Worm (Caenorhabditis elegans) whole organism, L4 larva: ENCODE results near the gene C05G5.5.

Experiments
- ceh-82 ChIP-seq: sonication (generic microtip); optimal IDR thresholded peaks from 2 replicates; lab custom pipeline; 2017; ENCODE audit warnings: missing biosample characterization, missing genetic modification characterization
- cey-2 ChIP-seq: sonication (generic microtip); optimal IDR thresholded peaks from 3 replicates; lab custom pipeline; 2017; ENCODE audit warnings: missing genetic modification characterization, mild to moderate bottlenecking, missing compliant biosample characterization, antibody characterized with exemption, borderline replicate concordance; ENCODE audit not compliant: insufficient read depth
- lin-13 ChIP-seq: fragments of 150-350 bp; optimal IDR thresholded peaks from 2 replicates; lab custom pipeline; 2014; ENCODE audit warnings: missing biosample characterization, missing genetic modification reagents, missing genetic modification characterization
- zip-11 ChIP-seq: fragments of 200-800 bp; sonication (Bioruptor generic); IDR thresholded peaks from 2 replicates; pipeline ENCODE4 v1.3.6; 2022; ENCODE audit warnings: missing genetic modification characterization, missing compliant biosample characterization

DNA sequence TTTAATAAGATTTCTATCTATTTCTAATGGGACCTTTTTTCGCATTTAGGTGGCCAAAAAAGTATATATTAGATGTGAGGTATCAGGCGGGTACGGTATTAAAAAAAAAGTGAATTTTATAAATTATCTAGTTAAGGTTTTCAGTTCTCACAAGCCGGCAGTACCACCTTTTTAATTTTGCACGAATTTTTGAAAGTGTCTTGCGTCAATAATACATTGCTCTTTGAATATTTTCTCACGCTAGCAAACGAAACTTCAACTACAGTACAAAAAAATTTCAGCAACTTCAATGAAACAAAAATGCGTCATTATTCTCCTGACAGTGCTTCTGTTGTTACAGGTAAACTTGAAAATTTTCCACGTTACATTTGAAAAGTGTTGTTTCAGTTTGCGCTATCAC lies 46.0 kb upstream of the C05G5.5 start, which contains the start of gene F42D1.4:
- TF ChIP-seq zip-11 (GFP tag; lab: Robert Waterston, UW) (no peak), ceh-82 (no peak), cey-2 (tag; lab: Kevin White, UChicago) (no peak), lin-13 (GFP tag; lab: Kevin White, UChicago) (no peak)
